Fruit fly (Drosophila melanogaster): ENCODE measurements around the gene acs.

Gene acs

DNA sequence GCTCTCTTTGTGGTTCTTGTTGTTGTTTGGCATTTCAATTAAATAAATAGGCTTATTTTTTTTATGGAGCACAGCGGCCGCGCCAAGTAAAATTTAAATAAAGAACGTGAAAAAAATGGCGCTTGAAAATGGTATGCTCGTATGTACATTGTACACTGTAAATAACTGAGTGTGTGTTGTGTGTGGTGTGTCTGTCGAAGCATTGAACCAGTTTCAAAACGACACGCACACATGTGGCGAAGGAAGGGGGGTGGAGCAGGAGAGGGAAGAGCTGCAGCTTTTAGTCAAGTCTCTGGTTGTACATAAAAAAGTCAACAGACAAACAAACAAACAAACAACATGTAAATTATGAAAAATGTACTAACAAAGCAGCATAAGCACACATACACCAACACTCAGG is 33.3 kb downstream of the acs start (continued):
- TF ChIP-seq CG14965 (GFP tag; optimal IDR thresholded peaks at IDR 0.05; ENCODE audit: borderline replicate concordance) (no peak), chinmo (GFP tag; IDR thresholded peaks at IDR 0.05; ENCODE audit: partially characterized antibody) (no peak), CG17359 (tag; optimal IDR thresholded peaks at IDR 0.05) (peak; percentile 39), br (optimal IDR thresholded peaks at IDR 0.05) (no peak), CG7963 (GFP tag; IDR thresholded peaks at IDR 0.05; ENCODE audit: partially characterized antibody) (no peak), Myb (GFP tag; optimal IDR thresholded peaks at IDR 0.05) (no peak), GATAe (GFP tag; conservative IDR thresholded peaks at IDR 0.05) (no peak), dmrt11E (tag; optimal IDR thresholded peaks at IDR 0.05) (no peak), CkIIα-i1 (GFP tag; IDR thresholded peaks at IDR 0.05) (no peak), CG1647 (GFP tag; optimal IDR thresholded peaks at IDR 0.05) (no peak), nerfin-2 (GFP tag; IDR thresholded peaks at IDR 0.05; ENCODE audit: partially characterized antibody) (no peak), gsb-n (tag; optimal IDR thresholded peaks at IDR 0.05) (no peak), CG3281 (GFP tag; optimal IDR thresholded peaks at IDR 0.05) (no peak), Nf-YC (tag; optimal IDR thresholded peaks at IDR 0.05) (no peak), Gug (GFP tag; IDR thresholded peaks at IDR 0.05) (no peak), HLH54F (GFP tag; optimal IDR thresholded peaks at IDR 0.05) (no peak), CG42726 (GFP tag; IDR thresholded peaks at IDR 0.05; ENCODE audit: partially characterized antibody) (no peak), sisA (GFP tag; IDR thresholded peaks at IDR 0.05) (no peak), dysf (GFP tag; IDR thresholded peaks at IDR 0.05) (no peak), stc (GFP tag; IDR thresholded peaks at IDR 0.05) (no peak), CG32532 (GFP tag; IDR thresholded peaks at IDR 0.05) (no peak), Optix (GFP tag; IDR thresholded peaks at IDR 0.05) (no peak), CG7786 (GFP tag; optimal IDR thresholded peaks at IDR 0.05) (no peak), seq (GFP tag; IDR thresholded peaks at IDR 0.05) (0 out of 2 replicates have a peak, but pooled peaks have one; percentile 7), CG4404 (GFP tag; IDR thresholded peaks at IDR 0.05) (no peak), CG8290 (GFP tag; optimal IDR thresholded peaks at IDR 0.05) (no peak), CG8290 (tag; optimal IDR thresholded peaks at IDR 0.05) (peak in 1 of 2 experiments; percentile 43), tap (tag; optimal IDR thresholded peaks at IDR 0.05) (no peak), prd (optimal IDR thresholded peaks at IDR 0.05) (no peak), prd (GFP tag; IDR thresholded peaks at IDR 0.05) (no peak), zfh1 (GFP tag; IDR thresholded peaks at IDR 0.05) (no peak), CG5245 (GFP tag; optimal IDR thresholded peaks at IDR 0.05) (no peak), ase (GFP tag; IDR thresholded peaks at IDR 0.05) (no peak), H15 (GFP tag; IDR thresholded peaks at IDR 0.05) (no peak), CG8281 (tag; optimal IDR thresholded peaks at IDR 0.05) (no peak), bowl (GFP tag; IDR thresholded peaks at IDR 0.05) (no peak), Atf-2 (GFP tag; optimal IDR thresholded peaks at IDR 0.05) (no peak), CG15514 (GFP tag; optimal IDR thresholded peaks at IDR 0.05) (peak; percentile 7), trh (GFP tag; optimal IDR thresholded peaks at IDR 0.05) (no peak), CG15011 (GFP tag; optimal IDR thresholded peaks at IDR 0.05) (no peak), HLHmδ (GFP tag; optimal IDR thresholded peaks at IDR 0.05) (no peak), CG32767 (GFP tag; IDR thresholded peaks at IDR 0.05) (no peak), Pdp1 (GFP tag; optimal IDR thresholded peaks at IDR 0.05) (no peak), CG6254 (GFP tag; optimal IDR thresholded peaks at IDR 0.05) (no peak), CG2120 (GFP tag; optimal IDR thresholded peaks at IDR 0.05) (no peak), CG17802 (tag; optimal IDR thresholded peaks at IDR 0.05) (no peak), Awh (GFP tag; IDR thresholded peaks at IDR 0.05) (peak; percentile 37; the same call in 1 of the 2 replicates), Dbx (GFP tag; IDR thresholded peaks at IDR 0.05) (no peak), CG15601 (tag; optimal IDR thresholded peaks at IDR 0.05) (no peak), CG6813 (GFP tag; optimal IDR thresholded peaks at IDR 0.05) (peak; percentile 29), run (tag; optimal IDR thresholded peaks at IDR 0.05) (no peak), p53 (GFP tag; optimal IDR thresholded peaks at IDR 0.05) (no peak), Sox100B (GFP tag; optimal IDR thresholded peaks at IDR 0.05) (peak; percentile 32)

Measured in whole organism, embryonic.